Worm (Caenorhabditis elegans): ENCODE results near the gene brd-1.
A peak's percentile ranks its signal among the peaks of the same experiment; 100 is the strongest.

The brd-1 gene

DNA sequence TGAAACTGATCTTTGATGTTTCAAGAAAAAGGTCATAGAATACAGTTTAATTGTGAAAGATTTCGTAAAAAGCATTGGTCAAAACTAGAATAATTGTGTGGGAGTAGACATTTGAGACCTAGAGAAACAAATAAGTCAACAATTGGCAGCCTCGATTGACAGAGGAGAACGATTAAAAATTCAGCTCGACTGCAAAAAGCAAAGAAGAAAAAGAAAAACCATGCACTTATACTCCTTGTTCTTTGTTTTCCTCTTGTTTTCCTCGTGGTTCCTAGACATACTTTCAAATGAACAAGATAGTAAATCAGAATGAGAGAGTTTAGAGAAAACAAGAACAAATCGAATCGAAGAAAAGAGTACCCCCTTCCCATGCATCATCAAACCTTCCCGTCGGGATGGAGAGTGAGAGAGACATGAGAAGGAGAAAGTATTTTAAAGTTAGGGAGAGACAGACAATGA, 31.9 kb downstream of the brd-1 start:
- TF ChIP-seq nhr-23 (tag; optimal IDR thresholded peaks at IDR 0.05) (no peak), nhr-25 (tag; optimal IDR thresholded peaks at IDR 0.05) (peak; percentile 33), blmp-1 (tag; optimal IDR thresholded peaks at IDR 0.05; ENCODE audit: insufficient read depth) (peak; percentile 64), mbf-1 (tag; optimal IDR thresholded peaks at IDR 0.05) (no peak), unc-39 (tag; optimal IDR thresholded peaks at IDR 0.05) (no peak), nhr-77 (tag; optimal IDR thresholded peaks at IDR 0.05) (no peak), C34F6.9 (tag; optimal IDR thresholded peaks at IDR 0.05) (peak; percentile 54), ztf-11 (tag; optimal IDR thresholded peaks at IDR 0.05) (no peak), dmd-4 (tag; optimal IDR thresholded peaks at IDR 0.05) (no peak), snpc-4 (tag; optimal IDR thresholded peaks at IDR 0.05) (no peak), sma-9 (GFP tag; optimal IDR thresholded peaks at IDR 0.05) (peak; percentile 78), sma-9 (tag; optimal IDR thresholded peaks at IDR 0.05) (no peak), nhr-6 (tag; optimal IDR thresholded peaks at IDR 0.05) (no peak), ztf-1 (GFP tag; conservative IDR thresholded peaks at IDR 0.05) (no peak), ama-1 (optimal IDR thresholded peaks at IDR 0.05) (no peak), nhr-12 (tag; optimal IDR thresholded peaks at IDR 0.05) (no peak), ZK546.5 (tag; optimal IDR thresholded peaks at IDR 0.05) (no peak), gmeb-1 (tag; optimal IDR thresholded peaks at IDR 0.05) (peak; percentile 61), fos-1 (tag; optimal IDR thresholded peaks at IDR 0.05) (peak; percentile 93), nhr-11 (tag; optimal IDR thresholded peaks at IDR 0.05) (no peak), elt-1 (tag; optimal IDR thresholded peaks at IDR 0.05) (no peak), crh-2 (tag; optimal IDR thresholded peaks at IDR 0.05) (peak; percentile 49), sem-4 (tag; optimal IDR thresholded peaks at IDR 0.05) (no peak), peb-1 (tag; optimal IDR thresholded peaks at IDR 0.05) (no peak), sma-3 (GFP tag; optimal IDR thresholded peaks at IDR 0.05) (no peak), nhr-10 (tag; optimal IDR thresholded peaks at IDR 0.05) (no peak), nhr-129 (tag; optimal IDR thresholded peaks at IDR 0.05) (peak; percentile 85), lin-13 (GFP tag; optimal IDR thresholded peaks at IDR 0.05) (no peak), unc-62 (GFP tag; optimal IDR thresholded peaks at IDR 0.05) (no peak), F13H6.1 (tag; optimal IDR thresholded peaks at IDR 0.05) (peak; percentile 73), ztf-4 (tag; optimal IDR thresholded peaks at IDR 0.05) (no peak), lsy-2 (tag; optimal IDR thresholded peaks at IDR 0.05) (peak in 1 of 2 experiments; percentile 55), mdl-1 (tag; optimal IDR thresholded peaks at IDR 0.05) (peak; percentile 2 to 43), nhr-237 (tag; optimal IDR thresholded peaks at IDR 0.05) (no peak), mab-5 (tag; optimal IDR thresholded peaks at IDR 0.05) (no peak)

DNA sequence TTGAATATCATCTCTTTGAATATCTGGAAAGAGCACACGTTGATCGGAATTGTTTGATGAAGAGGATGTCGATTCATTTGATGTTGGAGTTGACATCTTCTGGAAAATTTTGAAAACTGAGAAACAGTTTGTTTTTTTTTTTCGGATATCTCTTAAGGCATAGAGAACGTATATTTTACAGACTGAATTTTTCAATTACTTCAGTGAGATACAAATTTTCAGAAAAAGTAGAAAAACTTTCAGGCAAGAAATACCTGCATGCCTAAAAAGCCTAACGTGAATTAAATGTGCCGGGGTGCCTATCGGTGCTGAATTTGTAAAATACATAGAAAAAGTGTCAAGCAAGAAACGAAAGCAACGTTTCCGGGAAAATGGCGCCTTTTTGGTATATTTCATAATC, 32.6 kb downstream of the brd-1 start, which contains the start of gene zak-1:
Gene zak-1 (minus strand): TSS at position 101 of the 400 bp plus-strand sequence.
- TF ChIP-seq nhr-23 (tag; optimal IDR thresholded peaks at IDR 0.05) (no peak), mab-5 (tag; optimal IDR thresholded peaks at IDR 0.05) (no peak), sma-9 (GFP tag; optimal IDR thresholded peaks at IDR 0.05) (no peak), sma-9 (tag; optimal IDR thresholded peaks at IDR 0.05) (no peak), ceh-16 (tag; optimal IDR thresholded peaks at IDR 0.05) (no peak), nhr-11 (tag; optimal IDR thresholded peaks at IDR 0.05) (no peak), F13H6.1 (tag; optimal IDR thresholded peaks at IDR 0.05) (no peak), elt-3 (tag; optimal IDR thresholded peaks at IDR 0.05) (no peak), crh-2 (tag; optimal IDR thresholded peaks at IDR 0.05) (no peak), R02D3.7 (tag; optimal IDR thresholded peaks at IDR 0.05) (no peak)

DNA sequence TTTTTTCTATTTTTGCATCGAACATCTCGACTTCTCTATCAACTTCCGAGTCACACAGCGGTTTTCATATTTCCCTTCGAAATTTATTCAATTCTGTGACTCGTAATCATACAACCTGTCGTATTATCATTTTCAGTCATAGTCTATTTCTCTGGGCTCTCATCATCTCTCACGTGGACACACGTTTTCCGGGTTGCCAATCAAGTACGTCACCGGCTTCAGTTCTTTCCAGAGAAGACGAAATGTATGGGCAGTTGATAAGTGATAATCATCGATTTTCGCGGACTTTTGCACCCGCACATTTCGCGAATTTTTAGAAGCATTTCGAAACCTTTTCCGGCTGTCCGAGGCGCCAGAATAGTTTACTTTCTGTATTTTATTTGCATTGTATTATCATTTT, 39.0 kb downstream of the brd-1 start, which contains the start of gene srv-1:
Gene srv-1 (plus strand): TSS at position 131 of the 400 bp plus-strand sequence.
- no peak for TF ChIP-seq unc-62 (GFP tag; optimal IDR thresholded peaks at IDR 0.05)
- peak; percentile 54 for TF ChIP-seq crh-2 (tag; optimal IDR thresholded peaks at IDR 0.05)
- peak; percentile 83 for TF ChIP-seq fos-1 (tag; optimal IDR thresholded peaks at IDR 0.05)
- TF ChIP-seq sma-9 (GFP tag; optimal IDR thresholded peaks at IDR 0.05), result peak; percentile 85
- TF ChIP-seq sma-9 (tag; optimal IDR thresholded peaks at IDR 0.05), result no peak
- no peak for TF ChIP-seq elt-1 (tag; optimal IDR thresholded peaks at IDR 0.05)
- TF ChIP-seq mdl-1 (tag; optimal IDR thresholded peaks at IDR 0.05), result no peak
- no peak for TF ChIP-seq dmd-4 (tag; optimal IDR thresholded peaks at IDR 0.05)
- no peak for TF ChIP-seq ztf-1 (GFP tag; conservative IDR thresholded peaks at IDR 0.05)
- no peak for TF ChIP-seq nhr-25 (tag; optimal IDR thresholded peaks at IDR 0.05)
- no peak for TF ChIP-seq unc-55 (GFP tag; optimal IDR thresholded peaks at IDR 0.05)
- TF ChIP-seq unc-39 (tag; optimal IDR thresholded peaks at IDR 0.05), result no peak
- TF ChIP-seq R02D3.7 (tag; optimal IDR thresholded peaks at IDR 0.05), result no peak
- no peak for TF ChIP-seq lin-13 (GFP tag; optimal IDR thresholded peaks at IDR 0.05)
- no peak for TF ChIP-seq lin-39 (tag; optimal IDR thresholded peaks at IDR 0.05)
- no peak for TF ChIP-seq C34F6.9 (tag; optimal IDR thresholded peaks at IDR 0.05)
- no peak for TF ChIP-seq nhr-6 (tag; optimal IDR thresholded peaks at IDR 0.05)
- no peak for TF ChIP-seq nhr-10 (tag; optimal IDR thresholded peaks at IDR 0.05)
- TF ChIP-seq elt-3 (tag; optimal IDR thresholded peaks at IDR 0.05), result no peak
- TF ChIP-seq Y55F3AM.14 (GFP tag; optimal IDR thresholded peaks at IDR 0.05), result no peak
- TF ChIP-seq ztf-4 (tag; optimal IDR thresholded peaks at IDR 0.05), result no peak
- TF ChIP-seq nhr-21 (tag; optimal IDR thresholded peaks at IDR 0.05), result no peak
- TF ChIP-seq aly-2 (tag; optimal IDR thresholded peaks at IDR 0.05), result no peak
- peak; percentile 36 for TF ChIP-seq F13H6.1 (tag; optimal IDR thresholded peaks at IDR 0.05)
- no peak for TF ChIP-seq alr-1 (tag; optimal IDR thresholded peaks at IDR 0.05)
- TF ChIP-seq nhr-12 (tag; optimal IDR thresholded peaks at IDR 0.05), result no peak
- no peak for TF ChIP-seq gmeb-1 (tag; optimal IDR thresholded peaks at IDR 0.05)
- TF ChIP-seq skn-1 (tag; optimal IDR thresholded peaks at IDR 0.05), result no peak
- TF ChIP-seq ceh-16 (tag; optimal IDR thresholded peaks at IDR 0.05), result no peak
